Worm (Caenorhabditis elegans): Measurements from ENCODE around the gene M110.3.

DNA sequence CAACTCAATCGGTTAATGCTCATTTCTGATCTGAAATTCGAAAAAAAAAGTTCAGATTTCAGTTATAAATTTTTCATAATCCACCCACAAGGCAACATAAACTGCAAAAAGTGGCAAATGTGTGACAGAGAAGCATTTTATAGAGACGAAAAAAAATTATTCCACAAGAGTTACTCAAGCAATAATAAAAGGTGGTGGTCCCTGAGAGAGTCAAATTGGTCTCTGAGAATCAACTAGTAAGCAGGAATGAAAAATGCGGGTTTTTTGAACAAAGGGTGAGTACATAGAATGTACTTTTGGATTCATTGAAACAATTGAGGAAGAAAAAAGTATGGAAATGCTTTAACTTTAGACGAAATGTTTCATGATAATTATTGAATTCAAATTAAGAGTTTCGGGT lies 46.0 kb downstream of the M110.3 start, which contains the start of gene T05C12.11:
- TF ChIP-seq tab-1 (GFP tag; IDR thresholded peaks at IDR 0.05), result no peak
- TF ChIP-seq flt-1 (GFP tag; IDR thresholded peaks at IDR 0.05), result no peak
- TF ChIP-seq cog-1 (tag; optimal IDR thresholded peaks at IDR 0.05), result no peak
- no peak for TF ChIP-seq med-1 (GFP tag; optimal IDR thresholded peaks at IDR 0.05; ENCODE audit: insufficient read depth)
- TF ChIP-seq klf-2 (GFP tag; conservative IDR thresholded peaks at IDR 0.05), result no peak
- no peak for TF ChIP-seq ref-1 (GFP tag; conservative IDR thresholded peaks at IDR 0.05)
